Fruit fly (Drosophila melanogaster) whole organism, prepupa: ENCODE measurements around the gene mxt.

ENCODE experiments used
- CG11294 ChIP-seq: fragments of 200-800 bp; sonication (Bioruptor generic); IDR thresholded peaks from 2 replicates; pipeline ENCODE4 v1.3.6; 2022; ENCODE audit warnings: missing biosample characterization, missing genetic modification characterization
- CG8319 ChIP-seq: fragments of 200-800 bp; sonication (Bioruptor generic); optimal IDR thresholded peaks from 3 replicates; lab custom pipeline; 2016; ENCODE audit warnings: missing biosample characterization, missing genetic modification characterization

DNA sequence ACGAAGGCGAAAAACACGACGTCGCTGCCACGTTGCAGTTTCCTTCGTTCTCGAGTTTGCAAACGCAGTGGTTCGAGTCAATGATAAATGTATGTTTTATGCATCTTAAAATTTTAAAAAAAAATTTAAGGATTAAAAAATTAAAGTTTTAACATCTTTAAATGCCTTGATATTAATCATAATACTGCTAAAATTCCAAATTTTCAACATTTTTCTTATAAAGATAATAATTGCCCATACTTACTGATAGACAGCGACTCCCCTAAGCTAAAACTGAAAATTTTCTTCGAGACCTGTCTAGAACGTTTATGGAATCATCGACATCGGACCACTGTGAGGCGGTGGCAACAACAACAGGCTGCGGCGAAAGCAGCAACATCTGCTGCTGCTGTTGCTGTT is 25.8 kb downstream of the mxt start:
- TF ChIP-seq CG8319 (GFP tag; lab: Kevin White, UChicago) = peak; percentile 49
- TF ChIP-seq CG11294 = peak; percentile 27; the same call in 1 of the 2 replicates
